Fruit fly (Drosophila melanogaster) whole organism, prepupa: ENCODE results near the gene prt.

Experiments
- CG11294 ChIP-seq: fragments of 200-800 bp; sonication (Bioruptor generic); IDR thresholded peaks from 2 replicates; pipeline ENCODE4 v1.3.6; 2022; ENCODE audit warnings: missing biosample characterization, missing genetic modification characterization
- CG11762 ChIP-seq: fragments of 200-800 bp; sonication (Bioruptor generic); optimal IDR thresholded peaks from 3 replicates; lab custom pipeline; 2016; ENCODE audit warnings: missing biosample characterization, missing genetic modification characterization; ENCODE audit not compliant: insufficient read depth
- CG11902 ChIP-seq: fragments of 200-800 bp; sonication (Bioruptor generic); optimal IDR thresholded peaks from 3 replicates; lab custom pipeline; 2016; ENCODE audit warnings: missing biosample characterization, missing genetic modification characterization
- CG15336 ChIP-seq: fragments of 200-800 bp; sonication (Bioruptor generic); IDR thresholded peaks from 2 replicates; pipeline ENCODE4 v1.3.6; 2022; ENCODE audit warnings: missing biosample characterization, missing genetic modification characterization
- CG1621 ChIP-seq: fragments of 200-800 bp; sonication (Bioruptor generic); optimal IDR thresholded peaks from 3 replicates; lab custom pipeline; 2018; ENCODE audit warnings: missing biosample characterization, mild to moderate bottlenecking, missing genetic modification characterization
- CG16779 ChIP-seq: fragments of 200-800 bp; sonication (Bioruptor generic); optimal IDR thresholded peaks from 3 replicates; lab custom pipeline; 2017; ENCODE audit warnings: missing biosample characterization, mild to moderate bottlenecking, missing genetic modification characterization
- CG3032 ChIP-seq: fragments of 200-800 bp; optimal IDR thresholded peaks from 2 replicates; lab custom pipeline; 2019; ENCODE audit warnings: missing biosample characterization, mild to moderate bottlenecking, missing genetic modification characterization, moderate library complexity
- CG32006 ChIP-seq: fragments of 200-800 bp; sonication (Bioruptor generic); optimal IDR thresholded peaks from 3 replicates; lab custom pipeline; 2017; ENCODE audit warnings: missing biosample characterization, mild to moderate bottlenecking, missing genetic modification characterization
- CG34406 ChIP-seq: fragments of 200-800 bp; sonication (Bioruptor generic); optimal IDR thresholded peaks from 3 replicates; lab custom pipeline; 2016; ENCODE audit warnings: missing biosample characterization, missing genetic modification characterization
- CG4318 ChIP-seq: fragments of 200-800 bp; sonication (Bioruptor generic); optimal IDR thresholded peaks from 3 replicates; lab custom pipeline; 2017; ENCODE audit warnings: missing biosample characterization, mild to moderate bottlenecking, missing genetic modification characterization
- CG6163 ChIP-seq: fragments of 200-800 bp; sonication (Bioruptor generic); IDR thresholded peaks from 3 replicates; pipeline ENCODE4 v1.3.6; 2022; ENCODE audit warnings: missing biosample characterization, missing genetic modification characterization
- CG6792 ChIP-seq: fragments of 200-800 bp; sonication (Bioruptor generic); optimal IDR thresholded peaks from 3 replicates; lab custom pipeline; 2016; ENCODE audit warnings: missing biosample characterization, missing genetic modification characterization
- CG6808 ChIP-seq: fragments of 200-800 bp; sonication (Bioruptor generic); optimal IDR thresholded peaks from 3 replicates; lab custom pipeline; 2017; ENCODE audit warnings: missing biosample characterization, missing genetic modification characterization, mild to moderate bottlenecking, moderate library complexity, missing genetic modification reagents
- CG6854 ChIP-seq: fragments of 200-800 bp; sonication (Bioruptor generic); optimal IDR thresholded peaks from 2 replicates; lab custom pipeline; 2017; ENCODE audit warnings: missing biosample characterization, mild to moderate bottlenecking, missing genetic modification characterization
- CG7368 ChIP-seq: fragments of 200-800 bp; sonication (Bioruptor generic); optimal IDR thresholded peaks from 3 replicates; lab custom pipeline; 2016; ENCODE audit warnings: missing biosample characterization, missing genetic modification characterization
- CG8319 ChIP-seq: fragments of 200-800 bp; sonication (Bioruptor generic); optimal IDR thresholded peaks from 3 replicates; lab custom pipeline; 2016; ENCODE audit warnings: missing biosample characterization, missing genetic modification characterization
- CG8632 ChIP-seq: fragments of 200-800 bp; sonication (Bioruptor generic); optimal IDR thresholded peaks from 3 replicates; lab custom pipeline; 2016; ENCODE audit warnings: missing biosample characterization, missing genetic modification characterization
- CG9139 ChIP-seq: fragments of 200-800 bp; sonication (Bioruptor generic); optimal IDR thresholded peaks from 3 replicates; lab custom pipeline; 2017; ENCODE audit warnings: missing biosample characterization, mild to moderate bottlenecking, missing genetic modification characterization
- Eip75B ChIP-seq: fragments of 200-800 bp; sonication (Bioruptor generic); optimal IDR thresholded peaks from 3 replicates; lab custom pipeline; 2016; ENCODE audit warnings: missing biosample characterization, missing genetic modification characterization
- Eip78C ChIP-seq: fragments of 200-800 bp; sonication (Bioruptor generic); peaks from one replicate; lab custom pipeline; 2016; ENCODE audit warnings: missing biosample characterization, missing genetic modification characterization
- Eip93F ChIP-seq: fragments of 200-800 bp; sonication (Bioruptor generic); optimal IDR thresholded peaks from 2 replicates; lab custom pipeline; 2016; ENCODE audit warnings: missing biosample characterization, mild to moderate bottlenecking, missing genetic modification characterization
- Ets21C ChIP-seq: fragments of 200-800 bp; sonication (Bioruptor generic); optimal IDR thresholded peaks from 3 replicates; lab custom pipeline; 2016; ENCODE audit warnings: missing biosample characterization, missing genetic modification characterization
- Ets96B ChIP-seq: fragments of 200-800 bp; optimal IDR thresholded peaks from 2 replicates; lab custom pipeline; 2019; ENCODE audit warnings: missing biosample characterization, mild to moderate bottlenecking, missing genetic modification characterization, moderate library complexity
- Gug ChIP-seq: fragments of 200-800 bp; sonication (Bioruptor generic); IDR thresholded peaks from 2 replicates; pipeline ENCODE4 v1.3.6; 2022; ENCODE audit warnings: missing biosample characterization, missing genetic modification characterization
- Hr38 ChIP-seq: sonication (Bioruptor generic); optimal IDR thresholded peaks from 2 replicates; lab custom pipeline; 2016; ENCODE audit warnings: missing biosample characterization, missing genetic modification characterization
- Hr4 ChIP-seq: fragments of 200-800 bp; sonication (Bioruptor generic); optimal IDR thresholded peaks from 3 replicates; lab custom pipeline; 2016; ENCODE audit warnings: missing biosample characterization, missing genetic modification characterization
- Lpt ChIP-seq: fragments of 200-800 bp; sonication (Bioruptor generic); optimal IDR thresholded peaks from 3 replicates; lab custom pipeline; 2016; ENCODE audit warnings: missing biosample characterization, missing genetic modification characterization
- Met ChIP-seq: fragments of 200-800 bp; sonication (Bioruptor generic); optimal IDR thresholded peaks from 3 replicates; lab custom pipeline; 2016; ENCODE audit warnings: missing biosample characterization, missing genetic modification characterization
- OdsH ChIP-seq: fragments of 200-800 bp; sonication (Bioruptor generic); optimal IDR thresholded peaks from 3 replicates; lab custom pipeline; 2016; ENCODE audit warnings: missing biosample characterization, missing genetic modification characterization
- Sox102F ChIP-seq: fragments of 200-800 bp; sonication (Bioruptor generic); optimal IDR thresholded peaks from 2 replicates; lab custom pipeline; 2016; ENCODE audit warnings: missing biosample characterization, mild to moderate bottlenecking, missing genetic modification characterization
- Sox14 ChIP-seq: fragments of 200-800 bp; sonication (Bioruptor generic); optimal IDR thresholded peaks from 3 replicates; lab custom pipeline; 2016; ENCODE audit warnings: missing biosample characterization, missing genetic modification characterization
- Sox15 ChIP-seq: fragments of 200-800 bp; sonication (Bioruptor generic); optimal IDR thresholded peaks from 3 replicates; lab custom pipeline; 2016; ENCODE audit warnings: missing biosample characterization, missing genetic modification characterization
- achi ChIP-seq: fragments of 200-800 bp; sonication (Bioruptor generic); optimal IDR thresholded peaks from 3 replicates; lab custom pipeline; 2016; ENCODE audit warnings: missing biosample characterization, missing genetic modification characterization
- acj6 ChIP-seq: fragments of 200-800 bp; sonication (Bioruptor generic); optimal IDR thresholded peaks from 3 replicates; lab custom pipeline; 2016; ENCODE audit warnings: missing biosample characterization, missing genetic modification characterization
- cyc ChIP-seq: fragments of 200-800 bp; sonication (Bioruptor generic); optimal IDR thresholded peaks from 3 replicates; lab custom pipeline; 2016; ENCODE audit warnings: missing biosample characterization, missing genetic modification characterization
- dac ChIP-seq: fragments of 200-800 bp; sonication (Bioruptor generic); optimal IDR thresholded peaks from 2 replicates; lab custom pipeline; 2017; ENCODE audit warnings: missing biosample characterization, mild to moderate bottlenecking, missing genetic modification characterization
- dsx ChIP-seq: fragments of 200-800 bp; optimal IDR thresholded peaks from 3 replicates; lab custom pipeline; 2019; ENCODE audit warnings: missing biosample characterization, mild to moderate bottlenecking, missing genetic modification characterization, moderate library complexity; ENCODE audit not compliant: poor library complexity, severe bottlenecking
- eg ChIP-seq: fragments of 200-800 bp; sonication (Bioruptor generic); IDR thresholded peaks from 3 replicates; pipeline ENCODE4 v1.3.6; 2022; ENCODE audit warnings: missing biosample characterization, missing genetic modification characterization
- fd85E ChIP-seq: fragments of 200-800 bp; sonication (Bioruptor generic); optimal IDR thresholded peaks from 3 replicates; lab custom pipeline; 2016; ENCODE audit warnings: missing biosample characterization, missing genetic modification characterization
- fkh ChIP-seq: fragments of 200-800 bp; sonication (Bioruptor generic); optimal IDR thresholded peaks from 3 replicates; lab custom pipeline; 2017; ENCODE audit warnings: missing biosample characterization, mild to moderate bottlenecking, missing genetic modification characterization, moderate library complexity
- lz ChIP-seq: fragments of 200-800 bp; sonication (Bioruptor generic); optimal IDR thresholded peaks from 3 replicates; lab custom pipeline; 2016; ENCODE audit warnings: missing biosample characterization, missing genetic modification characterization
- net ChIP-seq: fragments of 200-800 bp; sonication (Bioruptor generic); optimal IDR thresholded peaks from 3 replicates; lab custom pipeline; 2016; ENCODE audit warnings: missing biosample characterization, missing genetic modification characterization
- pdm3 ChIP-seq: fragments of 200-800 bp; sonication (Bioruptor generic); optimal IDR thresholded peaks from 3 replicates; lab custom pipeline; 2016; ENCODE audit warnings: missing biosample characterization, missing genetic modification characterization
- spab ChIP-seq: fragments of 200-800 bp; sonication (Bioruptor generic); optimal IDR thresholded peaks from 2 replicates; lab custom pipeline; 2017; ENCODE audit warnings: missing biosample characterization, mild to moderate bottlenecking, missing genetic modification characterization, missing genetic modification reagents
- svp ChIP-seq: fragments of 200-800 bp; sonication (Bioruptor generic); peaks from one replicate; lab custom pipeline; 2016; ENCODE audit warnings: missing biosample characterization, missing genetic modification characterization

The prt gene

dm6 chr3R:23729632-23730471, 31.0 kb upstream of the prt start (continued):
- TF ChIP-seq Hr4 = no peak
- no peak for TF ChIP-seq pdm3 (GFP tag; lab: Kevin White, UChicago)
- TF ChIP-seq Sox15 (GFP tag; lab: Kevin White, UChicago) = no peak
- TF ChIP-seq CG9139 (GFP tag; lab: Kevin White, UChicago) = peak; percentile 38
- no peak for TF ChIP-seq CG6792
- TF ChIP-seq Eip75B (GFP tag; lab: Kevin White, UChicago) = peak; percentile 59
- TF ChIP-seq eg = no peak; the same call in 2 of the 3 replicates
- peak; percentile 38 for TF ChIP-seq net (GFP tag; lab: Kevin White, UChicago)
- TF ChIP-seq CG34406 (GFP tag; lab: Kevin White, UChicago) = no peak
- TF ChIP-seq Ets96B (tag; lab: Kevin White, UChicago) = no peak
- TF ChIP-seq Met (GFP tag; lab: Kevin White, UChicago) = no peak
- TF ChIP-seq CG11762 (GFP tag; lab: Kevin White, UChicago) = no peak

dm6 chr3R:23729066-23729465, 30.2 kb upstream of the prt start:
- TF ChIP-seq Gug (GFP tag; lab: Robert Waterston, UW) (no peak), eg (0 out of 3 replicates have a peak, but pooled peaks have one; percentile 9), fkh (peak; percentile 93)
- TF ChIP-seq, all 60 proteins: peak for 2

- TF ChIP-seq CG8319 = no peak
- no peak for TF ChIP-seq Sox14 (GFP tag; lab: Kevin White, UChicago)
- TF ChIP-seq Gug (GFP tag; lab: Robert Waterston, UW) = no peak
- no peak for TF ChIP-seq Hr4
- TF ChIP-seq dac = no peak
- TF ChIP-seq Met (GFP tag; lab: Kevin White, UChicago) = no peak
- TF ChIP-seq achi (GFP tag; lab: Kevin White, UChicago) = peak; percentile 10
- TF ChIP-seq CG34406 (GFP tag; lab: Kevin White, UChicago) = no peak
- peak; percentile 8 for TF ChIP-seq CG1621 (tag; lab: Kevin White, UChicago)
- TF ChIP-seq Lpt = peak; percentile 10
- TF ChIP-seq Ets21C (GFP tag; lab: Kevin White, UChicago) = no peak
- TF ChIP-seq Ets96B (tag; lab: Kevin White, UChicago) = peak; percentile 16
- peak; percentile 74 for TF ChIP-seq svp
- TF ChIP-seq CG9139 (GFP tag; lab: Kevin White, UChicago) = peak; percentile 61
- TF ChIP-seq Eip75B (GFP tag; lab: Kevin White, UChicago) = peak; percentile 16
- peak; percentile 21 for TF ChIP-seq CG32006 (GFP tag; lab: Kevin White, UChicago)
- peak; percentile 46 for TF ChIP-seq dsx
- TF ChIP-seq CG6163 (GFP tag; lab: Robert Waterston, UW) = peak; percentile 81
- TF ChIP-seq CG4318 (GFP tag; lab: Kevin White, UChicago) = no peak
- TF ChIP-seq fd85E = no peak
- TF ChIP-seq net (GFP tag; lab: Kevin White, UChicago) = peak; percentile 33
- peak; percentile 36; the same call in 1 of the 2 replicates for TF ChIP-seq CG15336
- no peak for TF ChIP-seq CG11294
- no peak for TF ChIP-seq OdsH (GFP tag; lab: Kevin White, UChicago)
- TF ChIP-seq Eip93F (GFP tag; lab: Kevin White, UChicago) = peak; percentile 1
- no peak for TF ChIP-seq CG6854 (GFP tag; lab: Kevin White, UChicago)
- no peak for TF ChIP-seq pdm3 (GFP tag; lab: Kevin White, UChicago)
- no peak for TF ChIP-seq acj6
- TF ChIP-seq Sox102F = no peak
- TF ChIP-seq CG6808 = peak; percentile 65
- TF ChIP-seq Hr38 (GFP tag; lab: Kevin White, UChicago) = no peak
- TF ChIP-seq spab (GFP tag; lab: Kevin White, UChicago) = peak; percentile 6
- TF ChIP-seq Eip78C (GFP tag; lab: Kevin White, UChicago) = peak; percentile 71
- TF ChIP-seq CG11902 (GFP tag; lab: Kevin White, UChicago) = no peak
- TF ChIP-seq cyc (GFP tag; lab: Kevin White, UChicago) = no peak
- peak; percentile 66 for TF ChIP-seq CG16779
- peak; percentile 27 for TF ChIP-seq CG3032
- no peak for TF ChIP-seq CG8632 (GFP tag; lab: Kevin White, UChicago)
- no peak for TF ChIP-seq CG7368 (GFP tag; lab: Kevin White, UChicago)
- no peak for TF ChIP-seq lz (GFP tag; lab: Kevin White, UChicago)
- peak; percentile 78 for TF ChIP-seq eg
Observed at dm6 chr3R:23728086-23728485, 29.3 kb upstream of the prt start.
